Fruit fly (Drosophila melanogaster) S2 (cell line): ENCODE measurements around the gene CG7536.

Source experiments
- CG8478 ChIP-seq: fragments of >200 bp; optimal IDR thresholded peaks from 2 replicates; lab custom pipeline; 2018
- CTCF ChIP-seq, 2 experiments: fragments of >200 bp; optimal IDR thresholded peaks; 2 replicates each; lab custom pipeline; 2018

Gene CG7536

dm6 chrX:18088432-18088831 lies at the start of gene CG7536:
TSS of gene CG7536 (minus strand) at chrX:18088532.
- no peak for TF ChIP-seq CTCF (optimal IDR thresholded peaks at IDR 0.05; lab: Kevin White, UChicago)
- no peak for TF ChIP-seq CG8478

- TF ChIP-seq CTCF (optimal IDR thresholded peaks at IDR 0.05; lab: Kevin White, UChicago) (no peak), CG8478 (no peak)
These were observed 48.8 kb upstream of the CG7536 start, which contains the start of gene ari-1 for dm6 chrX:18136910-18137849. TSS of gene ari-1 (minus strand) at chrX:18137784.

dm6 chrX:18136059-18136458 lies 47.7 kb upstream of the CG7536 start:
- no peak for TF ChIP-seq CG8478
- TF ChIP-seq CTCF (optimal IDR thresholded peaks at IDR 0.05; lab: Kevin White, UChicago), result no peak

DNA sequence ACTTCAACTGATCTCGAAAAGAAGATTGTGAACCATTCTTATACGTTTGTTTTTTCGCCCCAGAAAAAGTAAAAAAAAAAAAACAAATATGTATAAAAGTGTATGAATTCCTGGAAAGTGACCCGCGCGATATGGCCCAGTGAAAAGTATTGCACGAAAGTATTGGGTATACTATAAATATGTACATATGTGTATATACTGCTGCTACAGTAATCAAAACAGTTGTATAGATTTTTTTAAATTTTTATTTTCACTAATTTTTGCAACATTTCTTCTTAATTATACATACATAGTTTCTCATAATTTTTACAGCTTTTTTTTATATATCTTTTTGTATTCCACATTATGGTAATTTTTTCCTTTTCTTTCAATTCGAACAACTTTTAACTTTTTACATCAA lies 41.8 kb upstream of the CG7536 start, which contains the start of gene CG43133:
Gene CG43133, minus strand, starts transcription at position 11 of the 400 bp plus-strand sequence.
- no peak for TF ChIP-seq CTCF (optimal IDR thresholded peaks at IDR 0.05; lab: Kevin White, UChicago)
- no peak for TF ChIP-seq CG8478

- TF ChIP-seq CG8478, result no peak
- TF ChIP-seq CTCF (optimal IDR thresholded peaks at IDR 0.05; lab: Kevin White, UChicago), result peak; percentile 68 to 71
These were observed 41.0 kb upstream of the CG7536 start for dm6 chrX:18129297-18129696.

- TF ChIP-seq CTCF (optimal IDR thresholded peaks at IDR 0.05; lab: Kevin White, UChicago) (no peak), CG8478 (no peak)
These were observed 37.2 kb upstream of the CG7536 start for dm6 chrX:18125520-18125919.

DNA sequence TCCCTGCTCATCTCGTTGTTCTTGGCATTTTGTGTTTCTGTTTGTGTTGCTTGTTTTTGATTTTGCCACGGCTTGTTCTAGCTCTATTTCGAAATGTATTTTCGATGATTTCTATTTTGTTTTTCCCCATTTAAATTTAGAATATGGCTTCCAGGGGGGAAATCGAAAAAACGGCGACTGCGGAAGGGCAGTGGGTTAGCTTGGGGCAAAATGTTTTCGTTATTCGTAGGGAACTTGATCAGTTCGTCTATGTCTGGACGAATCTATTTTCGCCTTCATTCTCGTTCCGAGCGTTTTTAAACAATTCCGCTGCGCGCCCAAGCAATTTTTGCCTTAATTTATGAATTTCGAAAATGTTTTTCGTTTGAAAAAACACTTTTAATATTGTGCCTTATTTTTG lies 30.2 kb upstream of the CG7536 start:
- TF ChIP-seq CTCF (optimal IDR thresholded peaks at IDR 0.05; lab: Kevin White, UChicago) (no peak), CG8478 (no peak)

- TF ChIP-seq CG8478 (no peak), CTCF (optimal IDR thresholded peaks at IDR 0.05; lab: Kevin White, UChicago) (no peak)
These were observed 28.6 kb upstream of the CG7536 start, which contains the start of gene wupA for dm6 chrX:18116811-18117383. TSS of gene wupA (minus strand) at chrX:18116922.

dm6 chrX:18114770-18115169 lies 26.4 kb upstream of the CG7536 start:
- no peak for TF ChIP-seq CTCF (optimal IDR thresholded peaks at IDR 0.05; lab: Kevin White, UChicago)
- TF ChIP-seq CG8478, result no peak

- TF ChIP-seq CG8478 (no peak), CTCF (optimal IDR thresholded peaks at IDR 0.05; lab: Kevin White, UChicago) (no peak)
These were observed 20.3 kb upstream of the CG7536 start for dm6 chrX:18108676-18109075.

DNA sequence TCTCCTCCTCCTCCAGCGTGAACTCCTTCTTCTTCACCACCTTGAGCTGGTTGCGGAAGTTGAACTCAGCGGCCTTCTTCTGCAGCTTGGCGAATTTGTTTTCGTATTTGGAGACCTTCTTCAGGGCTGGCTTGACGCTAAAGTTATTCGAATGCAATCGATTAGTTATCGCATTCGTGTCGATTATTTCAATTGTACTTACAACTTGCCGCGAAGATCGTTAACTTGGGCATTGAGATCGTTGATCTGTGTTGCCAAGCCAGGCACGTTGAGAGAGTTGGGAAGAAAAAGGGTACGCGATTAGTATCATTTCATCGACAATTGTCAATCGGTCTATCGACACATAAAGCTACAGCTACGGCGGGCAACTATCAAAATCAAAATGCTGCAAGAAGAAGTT lies 18.4 kb upstream of the CG7536 start:
- TF ChIP-seq CG8478 (no peak), CTCF (optimal IDR thresholded peaks at IDR 0.05; lab: Kevin White, UChicago) (no peak)

DNA sequence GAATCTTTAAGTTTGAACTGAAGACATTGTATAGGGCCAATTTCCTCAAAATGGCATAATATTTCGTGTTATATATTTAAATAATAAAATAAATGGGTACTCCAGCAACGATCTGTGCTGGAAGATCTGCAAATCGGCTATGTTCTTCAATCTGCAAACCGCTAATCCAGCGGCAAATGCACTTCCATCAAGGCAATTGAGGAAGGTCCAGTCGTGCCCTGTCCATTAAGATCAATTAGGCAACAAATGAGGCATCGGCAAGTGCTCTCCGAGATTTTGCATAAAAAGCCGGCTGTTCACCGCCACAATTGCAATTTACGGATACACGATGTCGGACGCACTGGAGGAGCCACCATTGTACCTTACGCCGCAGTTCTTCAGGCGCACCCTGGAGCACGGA lies 15.0 kb upstream of the CG7536 start, which contains the start of gene CG7135:
Gene CG7135, plus strand, starts transcription at position 301 of the 400 bp plus-strand sequence.
- TF ChIP-seq CTCF (optimal IDR thresholded peaks at IDR 0.05; lab: Kevin White, UChicago) (no peak), CG8478 (no peak)

- TF ChIP-seq CTCF (optimal IDR thresholded peaks at IDR 0.05; lab: Kevin White, UChicago), result no peak
- TF ChIP-seq CG8478, result no peak
These were observed 13.4 kb upstream of the CG7536 start, which contains the start of gene Taf8 for dm6 chrX:18101778-18102177. TSS of gene Taf8 (plus strand) at chrX:18101970.

dm6 chrX:18101098-18101711 lies 12.9 kb upstream of the CG7536 start, which contains the start of gene Mvb12:
TSS of gene Mvb12 (minus strand) at chrX:18101314.
- TF ChIP-seq CTCF (optimal IDR thresholded peaks at IDR 0.05; lab: Kevin White, UChicago) (no peak), CG8478 (no peak)

DNA sequence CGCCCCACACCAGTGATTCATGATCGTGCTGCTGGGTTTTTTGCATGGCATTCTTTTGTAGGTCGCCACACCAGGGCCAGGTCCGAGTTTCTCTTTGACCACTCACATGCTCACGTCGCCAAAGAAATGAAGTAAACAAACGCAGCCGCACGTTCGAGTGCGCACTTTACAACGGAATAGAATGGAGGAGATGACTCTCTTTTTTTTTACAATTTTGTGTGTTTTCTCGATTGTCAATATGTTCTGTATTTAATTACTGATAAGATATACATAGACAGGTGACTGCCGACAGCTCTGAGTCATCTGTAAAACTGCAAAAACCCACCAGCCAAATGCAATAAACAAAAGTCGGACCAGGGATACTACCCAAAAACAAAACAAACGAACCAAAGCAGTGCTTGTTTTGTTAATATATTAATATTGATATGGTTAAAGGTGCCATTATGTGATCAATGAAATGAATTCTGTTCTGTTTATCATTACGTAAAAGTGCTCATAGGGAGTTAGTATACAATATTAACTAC lies 11.9 kb upstream of the CG7536 start:
- TF ChIP-seq CTCF (optimal IDR thresholded peaks at IDR 0.05; lab: Kevin White, UChicago) (no peak), CG8478 (no peak)
